Worm (Caenorhabditis elegans): ENCODE data around the gene pdcd-2.

pdcd-2 gene

DNA sequence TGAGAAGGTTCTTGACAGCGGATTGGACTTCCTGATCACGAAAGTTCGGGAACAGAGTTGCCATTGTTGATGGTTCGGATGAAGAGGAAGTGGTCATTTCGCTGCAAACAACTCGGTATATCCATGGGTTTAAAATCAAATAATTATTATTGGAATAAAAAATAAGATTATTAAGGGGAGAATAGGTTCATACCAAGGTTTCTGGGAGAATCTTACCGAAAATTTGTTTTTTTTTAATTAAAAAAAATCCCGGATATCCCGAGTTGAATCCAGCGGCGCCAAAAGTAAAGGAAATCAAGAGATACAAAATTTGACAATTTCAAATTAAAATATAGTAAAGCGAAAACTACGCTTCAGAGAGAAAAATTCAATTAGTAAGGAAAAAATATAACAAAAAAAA lies at the start of gene pdcd-2, which contains the start of gene R07E5.19:
Gene pdcd-2 (minus strand): TSS at position 102 of the 400 bp plus-strand sequence.
Gene R07E5.19 (minus strand): TSS at position 101 of the 400 bp plus-strand sequence.
- TF ChIP-seq flt-1 (GFP tag; IDR thresholded peaks at IDR 0.05), result no peak
- no peak for TF ChIP-seq med-1 (GFP tag; optimal IDR thresholded peaks at IDR 0.05; ENCODE audit: insufficient read depth)
- TF ChIP-seq ref-1 (GFP tag; conservative IDR thresholded peaks at IDR 0.05), result no peak
- no peak for TF ChIP-seq T22C8.4 (GFP tag; IDR thresholded peaks at IDR 0.05)
- no peak for TF ChIP-seq cog-1 (tag; optimal IDR thresholded peaks at IDR 0.05)
- TF ChIP-seq tab-1 (GFP tag; IDR thresholded peaks at IDR 0.05), result no peak
- no peak for TF ChIP-seq ztf-29 (GFP tag; IDR thresholded peaks at IDR 0.05)
- TF ChIP-seq klf-2 (GFP tag; conservative IDR thresholded peaks at IDR 0.05), result no peak
- no peak for TF ChIP-seq ztf-23 (GFP tag; IDR thresholded peaks at IDR 0.05)

DNA sequence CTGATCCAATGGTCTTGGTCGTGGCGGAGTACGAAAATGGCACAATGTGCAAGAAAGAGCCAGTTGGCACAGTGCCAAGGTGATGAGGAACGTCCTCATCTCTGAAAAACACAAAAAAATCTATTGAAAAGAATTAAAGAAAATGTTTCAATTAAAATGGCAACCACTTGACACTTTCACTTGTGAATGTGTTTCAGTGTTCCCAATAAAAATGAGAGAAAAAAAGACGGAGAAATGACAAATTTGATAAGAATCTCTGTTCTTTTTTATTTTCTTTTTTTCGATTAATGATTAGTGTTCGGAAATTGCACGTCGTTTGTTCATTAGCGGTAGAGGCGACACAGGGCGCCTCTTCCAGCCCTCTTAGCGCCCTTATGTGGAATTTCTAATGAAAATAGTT lies 49.4 kb upstream of the pdcd-2 start, which contains the start of gene ndg-4:
Gene ndg-4 (minus strand): TSS at position 101 of the 400 bp plus-strand sequence.
- TF ChIP-seq cog-1 (tag; optimal IDR thresholded peaks at IDR 0.05), result no peak
- TF ChIP-seq ztf-29 (GFP tag; IDR thresholded peaks at IDR 0.05), result no peak
- TF ChIP-seq T22C8.4 (GFP tag; IDR thresholded peaks at IDR 0.05), result no peak
- TF ChIP-seq ref-1 (GFP tag; conservative IDR thresholded peaks at IDR 0.05), result no peak
- no peak for TF ChIP-seq flt-1 (GFP tag; IDR thresholded peaks at IDR 0.05)
- no peak for TF ChIP-seq tab-1 (GFP tag; IDR thresholded peaks at IDR 0.05)

DNA sequence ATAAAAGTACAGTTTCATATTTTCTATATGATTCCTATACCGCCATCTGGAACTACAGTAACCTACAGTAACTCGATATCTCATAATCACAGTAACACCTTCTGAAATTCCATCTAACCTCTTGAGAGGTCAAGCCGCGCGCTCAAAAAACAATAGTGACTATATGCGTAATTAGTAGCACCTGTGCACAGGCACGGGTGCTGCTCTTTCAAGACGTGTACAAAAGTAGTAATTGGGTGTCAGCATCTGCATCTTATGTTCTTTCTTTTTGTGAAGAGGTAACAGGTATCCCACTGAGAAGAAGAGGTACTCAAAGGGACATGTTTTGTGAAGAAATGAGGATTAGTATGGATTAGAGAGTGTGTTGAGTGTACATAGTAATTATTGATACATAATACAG lies 43.5 kb upstream of the pdcd-2 start:
- TF ChIP-seq ref-1 (GFP tag; conservative IDR thresholded peaks at IDR 0.05) (no peak), T22C8.4 (GFP tag; IDR thresholded peaks at IDR 0.05) (no peak), ztf-23 (GFP tag; IDR thresholded peaks at IDR 0.05) (no peak), tab-1 (GFP tag; IDR thresholded peaks at IDR 0.05) (no peak), cog-1 (tag; optimal IDR thresholded peaks at IDR 0.05) (no peak), klf-2 (GFP tag; conservative IDR thresholded peaks at IDR 0.05) (no peak)

DNA sequence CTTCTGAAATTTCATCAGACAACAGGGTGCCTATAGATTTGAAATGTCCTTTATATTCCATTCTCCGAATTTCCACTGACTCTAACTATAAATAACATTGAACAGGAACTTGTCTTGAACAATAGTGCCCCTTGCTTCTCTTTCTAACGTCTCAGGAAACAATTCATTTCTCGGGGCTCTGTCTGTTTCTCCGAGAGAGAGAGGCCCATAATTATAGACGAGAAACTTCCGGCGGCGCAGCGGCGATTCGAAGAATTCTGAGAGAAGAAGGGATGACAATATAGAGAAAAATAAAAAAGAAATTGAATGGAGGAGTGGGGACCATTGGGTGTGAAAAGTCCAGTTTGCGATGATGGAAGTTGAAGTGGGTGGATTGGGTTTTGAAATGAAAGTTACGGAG lies 42.4 kb upstream of the pdcd-2 start:
- no peak for TF ChIP-seq ref-1 (GFP tag; conservative IDR thresholded peaks at IDR 0.05)
- TF ChIP-seq tab-1 (GFP tag; IDR thresholded peaks at IDR 0.05), result 0 out of 2 replicates have a peak, but pooled peaks have one; percentile 36

DNA sequence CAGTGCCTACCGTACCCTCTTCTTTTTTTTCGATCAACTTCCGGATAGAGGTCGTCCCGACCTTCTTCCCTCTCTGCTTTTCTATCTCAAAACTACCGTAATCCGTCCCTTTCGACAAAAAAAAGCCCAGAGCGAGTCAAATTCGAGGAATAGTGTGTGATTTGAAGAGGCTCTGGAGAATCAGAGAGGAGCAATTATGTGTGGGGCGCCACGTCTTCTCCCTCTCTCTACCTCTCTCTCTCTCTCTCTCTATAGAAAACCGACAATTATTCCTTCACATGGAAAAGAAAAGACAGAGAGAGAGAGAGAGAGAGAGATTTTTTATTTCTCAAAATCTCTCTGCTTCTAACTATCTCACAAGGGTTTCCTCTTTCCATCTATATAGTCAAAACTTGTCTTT lies 38.7 kb upstream of the pdcd-2 start:
- TF ChIP-seq ztf-23 (GFP tag; IDR thresholded peaks at IDR 0.05), result no peak
- no peak for TF ChIP-seq cog-1 (tag; optimal IDR thresholded peaks at IDR 0.05)
- TF ChIP-seq flt-1 (GFP tag; IDR thresholded peaks at IDR 0.05), result no peak
- TF ChIP-seq tab-1 (GFP tag; IDR thresholded peaks at IDR 0.05), result no peak
- no peak for TF ChIP-seq klf-2 (GFP tag; conservative IDR thresholded peaks at IDR 0.05)
- no peak for TF ChIP-seq ztf-29 (GFP tag; IDR thresholded peaks at IDR 0.05)
- no peak for TF ChIP-seq T22C8.4 (GFP tag; IDR thresholded peaks at IDR 0.05)
- no peak for TF ChIP-seq med-1 (GFP tag; optimal IDR thresholded peaks at IDR 0.05; ENCODE audit: insufficient read depth)
- no peak for TF ChIP-seq ref-1 (GFP tag; conservative IDR thresholded peaks at IDR 0.05)

DNA sequence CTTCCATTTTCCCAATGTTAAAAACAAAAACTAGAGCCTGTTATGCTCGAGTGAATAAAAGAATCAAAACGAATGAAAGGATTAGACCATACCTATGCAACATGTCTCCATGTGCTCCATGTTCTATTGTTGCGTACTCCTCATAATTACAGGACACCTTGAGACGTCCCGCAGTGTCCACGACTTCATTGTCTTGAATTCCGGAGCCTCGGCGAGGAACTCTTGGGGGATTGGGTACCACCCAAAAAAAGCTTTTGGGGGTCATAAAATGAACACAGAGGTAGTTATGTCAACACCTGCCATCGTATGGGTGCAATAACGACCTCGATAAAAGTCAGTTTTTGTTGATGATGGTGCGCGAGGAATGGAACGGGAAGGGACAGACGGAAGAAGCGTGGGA lies 37.1 kb upstream of the pdcd-2 start:
- TF ChIP-seq ztf-23 (GFP tag; IDR thresholded peaks at IDR 0.05) (no peak), T22C8.4 (GFP tag; IDR thresholded peaks at IDR 0.05) (no peak), cog-1 (tag; optimal IDR thresholded peaks at IDR 0.05) (no peak), klf-2 (GFP tag; conservative IDR thresholded peaks at IDR 0.05) (no peak), flt-1 (GFP tag; IDR thresholded peaks at IDR 0.05) (no peak), ref-1 (GFP tag; conservative IDR thresholded peaks at IDR 0.05) (no peak), tab-1 (GFP tag; IDR thresholded peaks at IDR 0.05) (no peak), med-1 (GFP tag; optimal IDR thresholded peaks at IDR 0.05; ENCODE audit: insufficient read depth) (no peak), ztf-29 (GFP tag; IDR thresholded peaks at IDR 0.05) (no peak)

DNA sequence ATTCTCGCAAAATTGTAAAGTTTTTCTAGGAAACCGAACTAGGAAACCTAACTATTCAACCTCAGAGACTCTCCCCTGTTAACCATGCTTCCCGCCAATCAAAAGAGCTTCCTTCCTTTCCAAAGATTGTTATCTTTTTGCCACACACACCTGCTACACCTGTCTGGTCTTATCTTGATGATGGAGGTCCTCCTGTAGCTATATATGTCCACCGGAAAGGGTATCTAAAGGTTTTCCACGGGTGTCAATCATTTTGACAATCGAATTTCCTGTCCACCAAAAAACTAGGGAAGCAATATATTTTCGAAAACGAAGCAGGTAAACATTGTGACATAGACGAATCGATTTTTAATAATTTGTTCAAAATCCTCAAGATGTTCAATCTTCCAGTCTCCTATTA lies 35.9 kb upstream of the pdcd-2 start:
- TF ChIP-seq tab-1 (GFP tag; IDR thresholded peaks at IDR 0.05), result no peak
- no peak for TF ChIP-seq T22C8.4 (GFP tag; IDR thresholded peaks at IDR 0.05)
- TF ChIP-seq ref-1 (GFP tag; conservative IDR thresholded peaks at IDR 0.05), result no peak
- TF ChIP-seq ztf-23 (GFP tag; IDR thresholded peaks at IDR 0.05), result no peak
- TF ChIP-seq flt-1 (GFP tag; IDR thresholded peaks at IDR 0.05), result no peak
- no peak for TF ChIP-seq klf-2 (GFP tag; conservative IDR thresholded peaks at IDR 0.05)
- TF ChIP-seq cog-1 (tag; optimal IDR thresholded peaks at IDR 0.05), result no peak
- no peak for TF ChIP-seq med-1 (GFP tag; optimal IDR thresholded peaks at IDR 0.05; ENCODE audit: insufficient read depth)
- no peak for TF ChIP-seq ztf-29 (GFP tag; IDR thresholded peaks at IDR 0.05)

DNA sequence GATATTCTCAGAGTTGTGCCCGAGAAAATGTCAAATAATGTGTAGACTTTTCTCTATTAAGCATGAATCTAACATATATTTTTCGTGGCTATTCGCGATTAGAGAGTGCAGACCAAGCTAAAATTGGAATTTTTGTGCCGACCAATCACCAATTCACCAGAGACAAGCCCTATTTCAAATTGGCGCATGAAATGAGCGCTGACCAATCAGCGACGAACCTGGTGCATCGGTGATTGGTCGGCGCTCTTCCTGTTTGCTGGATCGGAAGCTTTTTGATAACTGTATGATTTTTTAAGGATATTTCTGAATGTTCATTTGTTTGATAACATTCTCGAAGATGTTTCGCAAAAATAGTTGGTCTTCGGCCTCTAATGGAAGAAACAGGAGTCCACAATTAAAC lies 35.4 kb upstream of the pdcd-2 start:
- no peak for TF ChIP-seq tab-1 (GFP tag; IDR thresholded peaks at IDR 0.05)
- no peak for TF ChIP-seq flt-1 (GFP tag; IDR thresholded peaks at IDR 0.05)
- no peak for TF ChIP-seq med-1 (GFP tag; optimal IDR thresholded peaks at IDR 0.05; ENCODE audit: insufficient read depth)

DNA sequence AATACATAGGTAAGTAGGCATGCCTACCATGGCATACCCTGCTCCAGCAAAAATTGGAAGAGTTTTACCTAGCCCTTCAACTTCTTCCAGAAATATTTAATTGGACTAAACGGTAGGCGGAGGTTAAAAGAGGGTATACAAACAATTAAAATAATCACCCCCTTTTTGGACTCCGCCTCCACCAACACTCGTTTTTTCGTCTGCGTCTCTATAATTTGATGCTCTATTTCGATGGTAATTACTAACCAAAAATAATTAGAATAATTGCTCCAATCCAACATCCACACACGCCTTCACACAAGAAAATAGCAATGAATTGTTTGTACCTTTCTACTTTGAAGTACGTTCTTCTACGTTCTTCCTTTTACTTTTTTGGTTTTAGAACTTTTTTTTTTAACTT lies 34.9 kb upstream of the pdcd-2 start:
- no peak for TF ChIP-seq cog-1 (tag; optimal IDR thresholded peaks at IDR 0.05)
- TF ChIP-seq tab-1 (GFP tag; IDR thresholded peaks at IDR 0.05), result no peak
- no peak for TF ChIP-seq ztf-29 (GFP tag; IDR thresholded peaks at IDR 0.05)
- TF ChIP-seq klf-2 (GFP tag; conservative IDR thresholded peaks at IDR 0.05), result no peak
- TF ChIP-seq ref-1 (GFP tag; conservative IDR thresholded peaks at IDR 0.05), result no peak
- no peak for TF ChIP-seq T22C8.4 (GFP tag; IDR thresholded peaks at IDR 0.05)
- TF ChIP-seq flt-1 (GFP tag; IDR thresholded peaks at IDR 0.05), result no peak
- TF ChIP-seq med-1 (GFP tag; optimal IDR thresholded peaks at IDR 0.05; ENCODE audit: insufficient read depth), result no peak
- no peak for TF ChIP-seq ztf-23 (GFP tag; IDR thresholded peaks at IDR 0.05)

DNA sequence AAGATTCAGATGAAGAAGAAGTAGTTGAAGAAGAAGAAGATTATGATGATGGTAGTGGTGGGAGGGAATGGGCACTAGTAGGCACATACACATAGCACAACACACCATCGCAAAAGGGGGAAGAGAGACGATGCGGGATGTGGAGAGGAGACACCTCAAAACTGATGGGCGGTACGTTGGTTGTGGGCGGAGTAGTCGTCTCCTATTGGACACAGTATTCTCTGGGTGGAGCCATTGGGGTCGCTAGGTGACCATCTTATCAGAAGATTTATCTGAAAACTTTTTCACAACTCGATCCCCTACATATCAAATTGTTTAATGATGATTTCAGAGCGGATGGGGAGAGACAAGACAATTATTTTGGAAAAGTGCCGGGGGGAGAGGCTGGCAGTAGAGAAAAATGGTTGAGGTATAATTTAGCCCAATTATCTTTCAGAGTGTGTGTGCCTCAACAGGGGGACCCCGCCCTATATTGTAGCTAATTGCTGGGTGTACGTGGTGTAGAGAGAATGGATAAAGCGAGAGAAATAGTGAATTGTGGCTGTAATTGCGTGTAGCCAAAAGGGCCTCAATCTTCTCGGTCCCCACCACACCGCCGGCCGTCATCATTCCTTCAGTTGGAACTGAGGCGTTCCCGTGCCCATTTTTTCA lies 33.0 kb upstream of the pdcd-2 start:
- TF ChIP-seq tab-1 (GFP tag; IDR thresholded peaks at IDR 0.05), result peak; percentile 49; the same call in 1 of the 2 replicates
- TF ChIP-seq ref-1 (GFP tag; conservative IDR thresholded peaks at IDR 0.05), result no peak
- 0 out of 2 replicates have a peak, but pooled peaks have one; percentile 5 for TF ChIP-seq ztf-23 (GFP tag; IDR thresholded peaks at IDR 0.05)
- 0 out of 2 replicates have a peak, but pooled peaks have one; percentile 13 for TF ChIP-seq flt-1 (GFP tag; IDR thresholded peaks at IDR 0.05)
